Worm (Caenorhabditis elegans) whole organism, midembryonic: ENCODE data around the gene oac-15.

Source experiments
- T22C8.4 ChIP-seq: fragments of 200-800 bp; sonication (Bioruptor generic); IDR thresholded peaks from 2 replicates; pipeline ENCODE4 v1.3.6; 2022; ENCODE audit warnings: missing genetic modification characterization, missing compliant biosample characterization
- cog-1 ChIP-seq: sonication (generic microtip); optimal IDR thresholded peaks from 2 replicates; lab custom pipeline; 2016; ENCODE audit warnings: missing genetic modification characterization, missing compliant biosample characterization
- flt-1 ChIP-seq: fragments of 200-800 bp; sonication (Bioruptor generic); IDR thresholded peaks from 2 replicates; pipeline ENCODE4 v1.3.6; 2022; ENCODE audit warnings: missing genetic modification characterization, missing compliant biosample characterization
- klf-2 ChIP-seq: fragments of 200-800 bp; sonication (Bioruptor generic); conservative IDR thresholded peaks from 2 replicates; pipeline ENCODE4 v1.3.6; 2022; ENCODE audit warnings: missing genetic modification reagents, missing genetic modification characterization, missing compliant biosample characterization
- med-1 ChIP-seq: sonication (generic microtip); optimal IDR thresholded peaks from 2 replicates; lab custom pipeline; 2017; ENCODE audit warnings: missing genetic modification characterization, mild to moderate bottlenecking, missing compliant biosample characterization, antibody characterized with exemption, missing genetic modification reagents; ENCODE audit not compliant: insufficient read depth
- ref-1 ChIP-seq: fragments of 200-800 bp; sonication (Bioruptor generic); conservative IDR thresholded peaks from 2 replicates; pipeline ENCODE4 v1.3.6; 2022; ENCODE audit warnings: missing genetic modification reagents, missing genetic modification characterization, missing compliant biosample characterization
- tab-1 ChIP-seq: fragments of 200-800 bp; sonication (Bioruptor generic); IDR thresholded peaks from 2 replicates; pipeline ENCODE4 v1.3.6; 2022; ENCODE audit warnings: missing genetic modification characterization, missing compliant biosample characterization
- ztf-23 ChIP-seq: fragments of 200-800 bp; sonication (Bioruptor generic); IDR thresholded peaks from 2 replicates; pipeline ENCODE4 v1.3.6; 2022; ENCODE audit warnings: missing genetic modification reagents, missing genetic modification characterization, missing compliant biosample characterization
- ztf-29 ChIP-seq: fragments of 200-800 bp; sonication (Bioruptor generic); IDR thresholded peaks from 2 replicates; pipeline ENCODE4 v1.3.6; 2022; ENCODE audit warnings: missing genetic modification reagents, missing genetic modification characterization, missing compliant biosample characterization

oac-15 gene

DNA sequence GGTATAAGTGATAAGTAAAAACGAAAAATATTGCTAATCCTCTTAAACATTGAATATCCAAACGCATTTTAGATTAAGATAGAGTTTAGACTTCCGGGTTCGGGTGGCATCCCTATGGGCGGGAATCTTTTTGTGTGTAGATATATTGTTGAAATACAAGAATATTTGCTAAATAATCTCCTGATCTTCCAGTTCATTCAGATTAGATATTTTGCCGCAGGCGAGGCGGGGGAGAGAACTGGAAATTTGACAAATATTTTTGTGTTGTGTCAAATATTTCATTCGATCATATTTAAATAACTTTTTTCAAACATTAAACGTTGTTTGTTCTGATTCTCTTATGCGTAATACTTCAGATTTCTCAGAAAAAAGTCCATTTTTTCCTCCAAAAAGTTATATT lies at the start of gene oac-15:
Gene oac-15 (minus strand): TSS at position 101 of the 400 bp plus-strand sequence.
- TF ChIP-seq med-1: no peak
- TF ChIP-seq cog-1 (tag; lab: Kevin White, UChicago): no peak
- TF ChIP-seq ztf-29 (GFP tag; lab: Robert Waterston, UW): no peak
- TF ChIP-seq ref-1 (GFP tag; lab: Robert Waterston, UW): no peak
- TF ChIP-seq ztf-23 (GFP tag; lab: Robert Waterston, UW): no peak
- TF ChIP-seq klf-2 (GFP tag; lab: Robert Waterston, UW): no peak
- TF ChIP-seq flt-1 (GFP tag; lab: Robert Waterston, UW): no peak
- no peak for TF ChIP-seq tab-1 (GFP tag; lab: Robert Waterston, UW)
- TF ChIP-seq T22C8.4 (GFP tag; lab: Robert Waterston, UW): no peak

ce11 chrV:16258142-16258541 lies 48.4 kb upstream of the oac-15 start, which contains the start of gene nhr-218:
Gene nhr-218 (plus strand): TSS chrV:16258442.
- TF ChIP-seq ref-1 (GFP tag; lab: Robert Waterston, UW): no peak

DNA sequence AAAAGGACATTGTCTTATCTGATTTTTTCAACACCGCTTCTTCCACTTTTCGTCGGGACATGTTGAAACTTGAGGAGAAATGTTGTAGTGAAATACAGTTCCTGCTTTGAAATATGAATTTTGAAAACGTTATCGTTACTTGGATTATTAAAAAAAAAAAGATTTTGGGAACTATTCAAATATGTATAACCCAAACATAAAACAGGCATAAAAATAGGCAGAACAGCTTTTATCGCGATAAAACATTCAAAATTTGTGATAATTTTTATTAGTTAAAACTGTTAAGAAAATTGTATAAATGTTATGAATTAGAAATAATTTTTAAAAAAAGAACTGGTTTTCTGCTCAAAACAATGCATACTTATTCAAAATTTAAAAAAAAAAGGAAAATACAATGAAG lies 46.7 kb upstream of the oac-15 start, which contains the start of gene bgnt-1.3:
Gene bgnt-1.3 (minus strand): TSS at position 101 of the 400 bp plus-strand sequence.
- TF ChIP-seq med-1 (no peak), tab-1 (GFP tag; lab: Robert Waterston, UW) (no peak), ref-1 (GFP tag; lab: Robert Waterston, UW) (no peak), ztf-23 (GFP tag; lab: Robert Waterston, UW) (no peak), T22C8.4 (GFP tag; lab: Robert Waterston, UW) (no peak), ztf-29 (GFP tag; lab: Robert Waterston, UW) (no peak), cog-1 (tag; lab: Kevin White, UChicago) (no peak), flt-1 (GFP tag; lab: Robert Waterston, UW) (no peak), klf-2 (GFP tag; lab: Robert Waterston, UW) (no peak)

DNA sequence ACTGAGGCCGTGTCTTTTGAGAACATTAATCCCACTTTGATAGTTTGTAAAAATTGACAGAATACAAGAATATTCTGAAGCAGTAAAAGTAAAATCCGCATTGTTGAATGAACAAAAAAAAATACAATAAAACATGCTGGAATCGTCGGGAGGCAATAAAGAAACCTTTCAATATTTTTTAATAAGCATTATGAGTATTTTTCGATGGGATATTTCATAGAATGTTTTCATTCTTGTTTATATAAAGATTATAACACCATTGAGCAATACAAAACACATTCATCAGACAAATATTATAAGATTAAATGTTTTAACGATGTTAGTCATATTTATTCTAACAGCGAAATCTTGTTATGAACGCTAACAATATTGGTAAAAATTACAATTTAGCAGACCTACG lies 44.0 kb upstream of the oac-15 start, which contains the start of gene gcy-20:
Gene gcy-20 (minus strand): TSS at position 101 of the 400 bp plus-strand sequence.
- no peak for TF ChIP-seq cog-1 (tag; lab: Kevin White, UChicago)

DNA sequence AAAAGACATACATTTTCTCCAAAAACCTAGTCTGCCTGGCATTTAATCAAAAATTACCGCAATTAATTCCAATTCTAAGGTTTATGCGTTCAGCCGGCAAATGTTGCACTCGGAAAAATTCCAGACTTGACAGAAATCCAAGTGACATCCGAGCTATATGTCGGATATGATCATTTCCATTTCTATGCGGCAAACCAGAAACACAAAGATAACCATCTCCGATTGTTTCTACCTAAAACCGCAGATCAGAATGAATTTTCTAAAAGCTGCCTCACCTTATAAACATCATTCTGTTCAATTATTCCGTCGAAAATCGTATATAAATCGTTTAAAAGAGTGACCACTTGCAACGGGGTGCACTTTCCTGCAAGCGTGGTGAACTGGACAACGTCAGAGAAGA lies 39.4 kb upstream of the oac-15 start:
- TF ChIP-seq ref-1 (GFP tag; lab: Robert Waterston, UW) (no peak), tab-1 (GFP tag; lab: Robert Waterston, UW) (no peak), flt-1 (GFP tag; lab: Robert Waterston, UW) (no peak), cog-1 (tag; lab: Kevin White, UChicago) (no peak), med-1 (no peak), ztf-29 (GFP tag; lab: Robert Waterston, UW) (no peak), klf-2 (GFP tag; lab: Robert Waterston, UW) (no peak), T22C8.4 (GFP tag; lab: Robert Waterston, UW) (no peak), ztf-23 (GFP tag; lab: Robert Waterston, UW) (no peak)

- no peak for TF ChIP-seq ref-1 (GFP tag; lab: Robert Waterston, UW)
- TF ChIP-seq flt-1 (GFP tag; lab: Robert Waterston, UW): no peak
- no peak for TF ChIP-seq T22C8.4 (GFP tag; lab: Robert Waterston, UW)
- TF ChIP-seq tab-1 (GFP tag; lab: Robert Waterston, UW): no peak
- TF ChIP-seq ztf-23 (GFP tag; lab: Robert Waterston, UW): no peak
- no peak for TF ChIP-seq cog-1 (tag; lab: Kevin White, UChicago)
- no peak for TF ChIP-seq ztf-29 (GFP tag; lab: Robert Waterston, UW)
- no peak for TF ChIP-seq med-1
Measured at ce11 chrV:16246579-16246978, 36.8 kb upstream of the oac-15 start, which contains the start of gene srh-95. Gene srh-95 (plus strand): TSS chrV:16246879.

- TF ChIP-seq cog-1 (tag; lab: Kevin White, UChicago) (no peak), ztf-23 (GFP tag; lab: Robert Waterston, UW) (no peak), T22C8.4 (GFP tag; lab: Robert Waterston, UW) (no peak), flt-1 (GFP tag; lab: Robert Waterston, UW) (no peak), ref-1 (GFP tag; lab: Robert Waterston, UW) (no peak), ztf-29 (GFP tag; lab: Robert Waterston, UW) (no peak), tab-1 (GFP tag; lab: Robert Waterston, UW) (no peak), klf-2 (GFP tag; lab: Robert Waterston, UW) (no peak), med-1 (no peak)
Measured at ce11 chrV:16244078-16244477, 34.3 kb upstream of the oac-15 start, which contains the start of gene srh-104. Gene srh-104 (minus strand): TSS chrV:16244178.

DNA sequence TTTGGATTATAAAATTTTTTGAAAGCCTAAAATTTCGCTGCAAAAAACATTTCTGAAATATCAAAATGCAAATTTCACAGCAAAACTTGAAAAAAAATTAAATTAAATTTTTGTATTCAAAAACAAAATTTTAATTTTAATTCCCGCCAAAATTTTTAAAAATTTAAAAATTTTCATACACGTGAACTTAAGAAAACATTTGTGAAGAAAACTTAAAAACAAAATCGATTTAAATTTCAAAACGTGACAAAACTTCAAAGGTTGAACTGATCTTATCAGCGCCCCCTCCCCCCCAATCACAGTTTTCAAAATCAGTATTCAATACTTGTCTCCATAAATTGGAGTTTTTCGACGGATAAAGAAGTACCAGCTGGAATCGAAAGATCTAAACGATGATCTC lies 27.5 kb upstream of the oac-15 start, which contains the start of gene F21H7.5:
Gene F21H7.5 (plus strand): TSS at position 301 of the 400 bp plus-strand sequence.
- TF ChIP-seq ztf-23 (GFP tag; lab: Robert Waterston, UW) (no peak), med-1 (no peak), ztf-29 (GFP tag; lab: Robert Waterston, UW) (no peak), T22C8.4 (GFP tag; lab: Robert Waterston, UW) (no peak)

DNA sequence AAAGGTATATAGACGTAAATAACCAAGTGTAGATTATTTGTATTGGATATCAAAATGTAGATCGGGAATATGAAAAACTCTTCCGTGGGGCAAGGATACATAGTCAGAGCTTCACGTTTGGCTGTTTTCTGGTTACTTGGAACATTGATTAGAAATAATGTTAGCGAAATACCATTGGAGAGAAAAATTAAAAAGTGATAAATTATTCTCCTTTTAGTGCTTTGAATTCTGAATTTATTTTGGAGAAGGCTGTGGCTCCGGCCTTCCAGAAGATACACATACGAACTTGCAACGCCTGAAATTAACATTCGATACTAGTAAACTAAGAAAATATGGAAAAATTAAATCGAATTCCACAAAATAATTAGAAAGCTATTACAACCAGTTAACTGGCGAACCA lies 25.9 kb upstream of the oac-15 start, which contains the start of gene srh-98:
Gene srh-98 (minus strand): TSS at position 101 of the 400 bp plus-strand sequence.
- TF ChIP-seq T22C8.4 (GFP tag; lab: Robert Waterston, UW): no peak
- TF ChIP-seq ztf-29 (GFP tag; lab: Robert Waterston, UW): no peak
- no peak for TF ChIP-seq flt-1 (GFP tag; lab: Robert Waterston, UW)
- TF ChIP-seq tab-1 (GFP tag; lab: Robert Waterston, UW): no peak
- TF ChIP-seq ref-1 (GFP tag; lab: Robert Waterston, UW): no peak

DNA sequence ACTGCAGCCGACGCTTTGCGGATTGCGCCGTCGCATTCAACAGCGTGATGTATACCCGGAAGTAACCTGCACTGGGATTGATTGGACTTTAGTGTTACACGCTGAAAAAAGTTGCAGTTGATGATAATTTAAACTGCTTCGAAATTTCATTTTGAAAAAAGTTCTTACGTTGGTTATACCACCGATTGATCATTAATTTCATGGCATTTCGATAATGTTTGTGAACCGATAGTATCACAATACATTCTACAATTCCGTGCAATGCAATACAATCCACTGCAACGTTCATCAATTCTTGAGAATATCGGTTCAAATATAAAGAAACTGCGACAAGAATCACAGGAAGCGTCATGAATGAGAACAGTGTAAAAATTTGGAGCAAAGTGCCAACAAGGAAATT lies 25.4 kb upstream of the oac-15 start, which contains the start of gene F21H7.3:
Gene F21H7.3 (minus strand): TSS at position 101 of the 400 bp plus-strand sequence.
- no peak for TF ChIP-seq ref-1 (GFP tag; lab: Robert Waterston, UW)
- no peak for TF ChIP-seq ztf-29 (GFP tag; lab: Robert Waterston, UW)
- TF ChIP-seq ztf-23 (GFP tag; lab: Robert Waterston, UW): no peak
- TF ChIP-seq flt-1 (GFP tag; lab: Robert Waterston, UW): no peak
- no peak for TF ChIP-seq cog-1 (tag; lab: Kevin White, UChicago)
- TF ChIP-seq klf-2 (GFP tag; lab: Robert Waterston, UW): no peak
- TF ChIP-seq T22C8.4 (GFP tag; lab: Robert Waterston, UW): no peak
- no peak for TF ChIP-seq tab-1 (GFP tag; lab: Robert Waterston, UW)
- TF ChIP-seq med-1: no peak
